Fruit fly (Drosophila melanogaster): ENCODE data around the gene Nek2.

Nek2 gene

dm6 chrX:7920081-7920688 lies 28.7 kb upstream of the Nek2 start, which contains the start of the genes hdm and Ykt6 (continued):
- no peak for TF ChIP-seq lov (optimal IDR thresholded peaks at IDR 0.05)
- TF ChIP-seq lov (GFP tag; IDR thresholded peaks at IDR 0.05) = peak; percentile 69; the same call in 1 of the 3 replicates
- peak; percentile 80; the same call in 1 of the 2 replicates for TF ChIP-seq E2f1 (GFP tag; IDR thresholded peaks at IDR 0.05)
- TF ChIP-seq CG31224 (GFP tag; IDR thresholded peaks at IDR 0.05) = peak; percentile 66
- no peak for TF ChIP-seq Ravus (GFP tag; IDR thresholded peaks at IDR 0.05)
- peak; percentile 70 for TF ChIP-seq fu2 (GFP tag; optimal IDR thresholded peaks at IDR 0.05)
- no peak for TF ChIP-seq CG10565 (GFP tag; optimal IDR thresholded peaks at IDR 0.05)
- TF ChIP-seq tx (GFP tag; optimal IDR thresholded peaks at IDR 0.05) = peak; percentile 74
- peak; percentile 85; the same call in 2 of the 3 replicates for TF ChIP-seq Optix (GFP tag; IDR thresholded peaks at IDR 0.05)
- TF ChIP-seq pnt (GFP tag; optimal IDR thresholded peaks at IDR 0.05) = peak; percentile 76
- TF ChIP-seq ci (GFP tag; IDR thresholded peaks at IDR 0.05) = peak; percentile 81; the same call in 1 of the 3 replicates
- peak; percentile 49 for TF ChIP-seq exex (tag; optimal IDR thresholded peaks at IDR 0.05)
- TF ChIP-seq CG18476 (GFP tag; optimal IDR thresholded peaks at IDR 0.05) = peak; percentile 56
- no peak for TF ChIP-seq pros (GFP tag; optimal IDR thresholded peaks at IDR 0.05)
- peak; percentile 87 for TF ChIP-seq CG12391 (tag; optimal IDR thresholded peaks at IDR 0.05)
- peak; percentile 23 for TF ChIP-seq btn (GFP tag; optimal IDR thresholded peaks at IDR 0.05)
- TF ChIP-seq Blimp-1 (GFP tag; optimal IDR thresholded peaks at IDR 0.05) = no peak
- TF ChIP-seq CG8478 (optimal IDR thresholded peaks at IDR 0.05) = no peak
- TF ChIP-seq maf-S (GFP tag; optimal IDR thresholded peaks at IDR 0.05) = peak; percentile 53
- peak; percentile 84 for TF ChIP-seq CG13624 (GFP tag; optimal IDR thresholded peaks at IDR 0.05)
- TF ChIP-seq ems (GFP tag; optimal IDR thresholded peaks at IDR 0.05) = peak; percentile 74
- peak; percentile 80 for TF ChIP-seq pum (GFP tag; optimal IDR thresholded peaks at IDR 0.05)
- peak; percentile 76 for TF ChIP-seq chn (GFP tag; optimal IDR thresholded peaks at IDR 0.05)
- TF ChIP-seq CG7786 (GFP tag; optimal IDR thresholded peaks at IDR 0.05) = peak; percentile 85
- peak; percentile 81 for TF ChIP-seq CG14014 (GFP tag; IDR thresholded peaks at IDR 0.05)
- TF ChIP-seq CG5245 (GFP tag; optimal IDR thresholded peaks at IDR 0.05) = peak; percentile 76
- peak; percentile 59; the same call in 1 of the 3 replicates for TF ChIP-seq ase (GFP tag; IDR thresholded peaks at IDR 0.05)
- peak; percentile 73 for TF ChIP-seq CG3163 (GFP tag; optimal IDR thresholded peaks at IDR 0.05)
- peak; percentile 77 for TF ChIP-seq az2 (GFP tag; optimal IDR thresholded peaks at IDR 0.05)
- no peak for TF ChIP-seq Hr78 (GFP tag; optimal IDR thresholded peaks at IDR 0.05)
- TF ChIP-seq tna (GFP tag; IDR thresholded peaks at IDR 0.05; ENCODE audit: partially characterized antibody) = peak; percentile 91
- TF ChIP-seq CG12219 (GFP tag; optimal IDR thresholded peaks at IDR 0.05) = peak; percentile 53
- TF ChIP-seq onecut (GFP tag; IDR thresholded peaks at IDR 0.05) = peak; percentile 61
- TF ChIP-seq CG18599 (GFP tag; optimal IDR thresholded peaks at IDR 0.05) = peak; percentile 73
- peak; percentile 74 for TF ChIP-seq ERR (GFP tag; optimal IDR thresholded peaks at IDR 0.05)
- TF ChIP-seq Dref (GFP tag; IDR thresholded peaks at IDR 0.05) = peak; percentile 75
- TF ChIP-seq so (GFP tag; IDR thresholded peaks at IDR 0.05) = peak; percentile 84
- TF ChIP-seq CG10979 (tag; optimal IDR thresholded peaks at IDR 0.05) = peak; percentile 66
- TF ChIP-seq ftz-f1 (GFP tag; optimal IDR thresholded peaks at IDR 0.05) = no peak
- TF ChIP-seq Eip74EF (GFP tag; optimal IDR thresholded peaks at IDR 0.05) = no peak
- TF ChIP-seq abd-A (tag; optimal IDR thresholded peaks at IDR 0.05) = no peak
- peak; percentile 44 for TF ChIP-seq CG4360 (GFP tag; IDR thresholded peaks at IDR 0.05)
- TF ChIP-seq B-H1 (GFP tag; IDR thresholded peaks at IDR 0.05) = peak; percentile 44; the same call in 2 of the 3 replicates
- TF ChIP-seq CG8089 (GFP tag; optimal IDR thresholded peaks at IDR 0.05) = peak; percentile 41
- TF ChIP-seq CG7963 (GFP tag; IDR thresholded peaks at IDR 0.05; ENCODE audit: partially characterized antibody) = peak; percentile 77
- peak; percentile 90 for TF ChIP-seq HmgZ (tag; optimal IDR thresholded peaks at IDR 0.05)
- TF ChIP-seq mam (GFP tag; optimal IDR thresholded peaks at IDR 0.05) = peak; percentile 84
- no peak for TF ChIP-seq usp (GFP tag; optimal IDR thresholded peaks at IDR 0.05)
- TF ChIP-seq Sox100B (GFP tag; optimal IDR thresholded peaks at IDR 0.05) = no peak
- TF ChIP-seq Taf1 (GFP tag; IDR thresholded peaks at IDR 0.05) = peak; percentile 80; the same call in 1 of the 2 replicates

All from whole organism, embryonic.